Fruit fly (Drosophila melanogaster) whole organism, adult: ENCODE measurements around the gene klar.

Source experiments
- CG11617 ChIP-seq: fragments of 200-800 bp; sonication (Bioruptor generic); optimal IDR thresholded peaks from 2 replicates; lab custom pipeline; 2017; ENCODE audit warnings: mild to moderate bottlenecking, missing biosample characterization, missing genetic modification reagents, missing genetic modification characterization
- CG12768 ChIP-seq: fragments of 200-800 bp; sonication (Bioruptor generic); optimal IDR thresholded peaks from 2 replicates; lab custom pipeline; 2017; ENCODE audit warnings: missing biosample characterization, missing genetic modification characterization, mild to moderate bottlenecking, moderate library complexity, missing genetic modification reagents
- CG14711 ChIP-seq: fragments of 200-800 bp; sonication (Bioruptor generic); optimal IDR thresholded peaks from 2 replicates; lab custom pipeline; 2018; ENCODE audit warnings: missing biosample characterization, mild to moderate bottlenecking, missing genetic modification characterization, moderate library complexity
- CG33017 ChIP-seq: fragments of 200-800 bp; sonication (Bioruptor generic); optimal IDR thresholded peaks from 2 replicates; lab custom pipeline; 2018; ENCODE audit warnings: missing biosample characterization, mild to moderate bottlenecking, missing genetic modification characterization, moderate library complexity
- CG7045 ChIP-seq: fragments of 200-800 bp; sonication (Bioruptor generic); optimal IDR thresholded peaks from 2 replicates; lab custom pipeline; 2017; ENCODE audit warnings: missing biosample characterization, mild to moderate bottlenecking, missing genetic modification characterization
- Clk ChIP-seq: fragments of 200-800 bp; sonication (Bioruptor generic); optimal IDR thresholded peaks from 2 replicates; lab custom pipeline; 2017; ENCODE audit warnings: missing biosample characterization, missing genetic modification characterization
- Hr96 ChIP-seq: fragments of 200-800 bp; sonication (Bioruptor generic); optimal IDR thresholded peaks from 2 replicates; lab custom pipeline; 2016; ENCODE audit warnings: missing biosample characterization, missing genetic modification characterization
- Mnt ChIP-seq: fragments of 200-800 bp; sonication (Bioruptor generic); optimal IDR thresholded peaks from 2 replicates; lab custom pipeline; 2016; ENCODE audit warnings: missing biosample characterization, mild to moderate bottlenecking, missing genetic modification characterization
- bab1 ChIP-seq: fragments of 200-800 bp; sonication (Bioruptor generic); optimal IDR thresholded peaks from 3 replicates; lab custom pipeline; 2019; ENCODE audit warnings: missing biosample characterization, mild to moderate bottlenecking, missing genetic modification characterization, moderate library complexity
- cic ChIP-seq: fragments of 200-800 bp; sonication (Bioruptor generic); optimal IDR thresholded peaks from 2 replicates; lab custom pipeline; 2017; ENCODE audit warnings: missing biosample characterization, mild to moderate bottlenecking, missing genetic modification characterization, moderate library complexity
- cnc ChIP-seq, 2 experiments: fragments of >200 bp; optimal IDR thresholded peaks; 2 replicates each; lab custom pipeline; 2017
- kay ChIP-seq: fragments of 200-800 bp; sonication (Bioruptor generic); peaks from one replicate; lab custom pipeline; 2016; ENCODE audit warnings: missing biosample characterization, missing genetic modification characterization, borderline replicate concordance
- tj ChIP-seq: fragments of 200-800 bp; sonication (Bioruptor generic); optimal IDR thresholded peaks from 3 replicates; lab custom pipeline; 2017; ENCODE audit warnings: missing biosample characterization, mild to moderate bottlenecking, missing genetic modification characterization, moderate library complexity
- toe ChIP-seq: fragments of 200-800 bp; sonication (Bioruptor generic); optimal IDR thresholded peaks from 2 replicates; lab custom pipeline; 2016; ENCODE audit warnings: missing biosample characterization, missing genetic modification characterization

dm6 chr3L:456378-456777 is 84.0 kb downstream of the klar start:
- TF ChIP-seq Hr96 (no peak), CG14711 (tag; lab: Kevin White, UChicago) (no peak), CG7045 (GFP tag; lab: Kevin White, UChicago) (no peak), kay (no peak), cic (GFP tag; lab: Kevin White, UChicago) (no peak), toe (GFP tag; lab: Kevin White, UChicago) (no peak), CG33017 (no peak), bab1 (GFP tag; lab: Kevin White, UChicago) (no peak), CG11617 (GFP tag; lab: Kevin White, UChicago) (no peak), tj (GFP tag; lab: Kevin White, UChicago) (no peak), Mnt (GFP tag; lab: Kevin White, UChicago) (no peak), CG12768 (GFP tag; lab: Kevin White, UChicago) (no peak), cnc (optimal IDR thresholded peaks at IDR 0.05; lab: Kevin White, UChicago) (no peak), Clk (GFP tag; lab: Kevin White, UChicago) (no peak)
